Fruit fly (Drosophila melanogaster) whole organism, embryonic: ENCODE data around the gene kni.

Experiments used
- Asciz ChIP-seq: fragments of 200-800 bp; sonication (Bioruptor generic); optimal IDR thresholded peaks from 2 replicates; lab custom pipeline; 2017; ENCODE audit warnings: missing biosample characterization, mild to moderate bottlenecking, missing genetic modification characterization, missing genetic modification reagents
- B-H1 ChIP-seq: fragments of 200-800 bp; sonication (Bioruptor generic); IDR thresholded peaks from 3 replicates; pipeline ENCODE4 v1.3.6; 2022; ENCODE audit warnings: missing biosample characterization, missing genetic modification characterization
- CG10543 ChIP-seq: fragments of 200-800 bp; sonication (Bioruptor generic); optimal IDR thresholded peaks from 3 replicates; lab custom pipeline; 2017; ENCODE audit warnings: missing biosample characterization, mild to moderate bottlenecking, missing genetic modification characterization, moderate library complexity
- CG10565 ChIP-seq: fragments of 200-800 bp; sonication (Bioruptor generic); optimal IDR thresholded peaks from 3 replicates; lab custom pipeline; 2016; ENCODE audit warnings: missing biosample characterization, mild to moderate bottlenecking, missing genetic modification characterization
- CG10979 ChIP-seq: fragments of 200-800 bp; sonication (Bioruptor generic); optimal IDR thresholded peaks from 2 replicates; lab custom pipeline; 2018; ENCODE audit warnings: missing biosample characterization, mild to moderate bottlenecking, missing genetic modification characterization, moderate library complexity
- CG11093 ChIP-seq: fragments of 200-800 bp; sonication (Bioruptor generic); IDR thresholded peaks from 3 replicates; pipeline ENCODE4 v1.3.6; 2022; ENCODE audit warnings: missing biosample characterization, missing genetic modification characterization
- CG11247 ChIP-seq: fragments of 200-800 bp; sonication (Bioruptor generic); IDR thresholded peaks from 2 replicates; pipeline ENCODE4 v1.3.6; 2022; ENCODE audit warnings: missing biosample characterization, missing genetic modification characterization
- CG12659 ChIP-seq: fragments of 200-800 bp; sonication (Bioruptor generic); optimal IDR thresholded peaks from 3 replicates; lab custom pipeline; 2017; ENCODE audit warnings: mild to moderate bottlenecking, missing biosample characterization, missing genetic modification reagents, missing genetic modification characterization
- CG13287 ChIP-seq: fragments of 200-800 bp; sonication (Bioruptor generic); IDR thresholded peaks from 2 replicates; pipeline ENCODE4 v1.3.6; 2022; ENCODE audit warnings: missing biosample characterization, missing genetic modification characterization; ENCODE audit not compliant: partially characterized antibody
- CG13894 ChIP-seq: fragments of 200-800 bp; sonication (Bioruptor generic); optimal IDR thresholded peaks from 3 replicates; lab custom pipeline; 2018; ENCODE audit warnings: missing biosample characterization, mild to moderate bottlenecking, missing genetic modification characterization, moderate library complexity
- CG14441 ChIP-seq: fragments of 200-800 bp; sonication (Bioruptor generic); IDR thresholded peaks from 2 replicates; pipeline ENCODE4 v1.3.6; 2022; ENCODE audit warnings: missing biosample characterization, missing genetic modification characterization
- CG15269 ChIP-seq: fragments of 200-800 bp; sonication (Bioruptor generic); optimal IDR thresholded peaks from 2 replicates; lab custom pipeline; 2018; ENCODE audit warnings: missing biosample characterization, mild to moderate bottlenecking, missing genetic modification characterization, moderate library complexity
- CG1602 ChIP-seq: fragments of 200-800 bp; sonication (Bioruptor generic); optimal IDR thresholded peaks from 3 replicates; lab custom pipeline; 2016; ENCODE audit warnings: missing biosample characterization, missing genetic modification characterization
- CG16863 ChIP-seq: fragments of 200-800 bp; sonication (Bioruptor generic); optimal IDR thresholded peaks from 3 replicates; lab custom pipeline; 2016; ENCODE audit warnings: missing biosample characterization, missing genetic modification characterization
- CG17802 ChIP-seq: fragments of 200-800 bp; sonication (Bioruptor generic); optimal IDR thresholded peaks from 2 replicates; lab custom pipeline; 2018; ENCODE audit warnings: missing biosample characterization, mild to moderate bottlenecking, missing genetic modification characterization, moderate library complexity
- CG17829 ChIP-seq: fragments of 200-800 bp; optimal IDR thresholded peaks from 2 replicates; lab custom pipeline; 2019; ENCODE audit warnings: missing biosample characterization, mild to moderate bottlenecking, missing genetic modification characterization, moderate library complexity
- CG2120 ChIP-seq: fragments of 200-800 bp; sonication (Bioruptor generic); optimal IDR thresholded peaks from 3 replicates; lab custom pipeline; 2016; ENCODE audit warnings: missing biosample characterization, missing genetic modification characterization
- CG32772 ChIP-seq: fragments of 200-800 bp; sonication (Bioruptor generic); IDR thresholded peaks from 2 replicates; pipeline ENCODE4 v1.3.6; 2022; ENCODE audit warnings: missing biosample characterization, missing genetic modification characterization
- CG3281 ChIP-seq: fragments of 200-800 bp; sonication (Bioruptor generic); optimal IDR thresholded peaks from 3 replicates; lab custom pipeline; 2017; ENCODE audit warnings: missing biosample characterization, mild to moderate bottlenecking, missing genetic modification characterization
- CG34376 ChIP-seq: fragments of 200-800 bp; sonication (Bioruptor generic); optimal IDR thresholded peaks from 2 replicates; lab custom pipeline; 2018; ENCODE audit warnings: missing biosample characterization, mild to moderate bottlenecking, missing genetic modification characterization
- CG3995 ChIP-seq: fragments of 200-800 bp; sonication (Bioruptor generic); optimal IDR thresholded peaks from 3 replicates; lab custom pipeline; 2016; ENCODE audit warnings: missing biosample characterization, missing genetic modification characterization
- CG6813 ChIP-seq: fragments of 200-800 bp; sonication (Bioruptor generic); optimal IDR thresholded peaks from 2 replicates; lab custom pipeline; 2017; ENCODE audit warnings: missing biosample characterization, missing genetic modification characterization, mild to moderate bottlenecking, moderate library complexity, missing genetic modification reagents
- CG7987 ChIP-seq: fragments of 200-800 bp; sonication (Bioruptor generic); optimal IDR thresholded peaks from 2 replicates; lab custom pipeline; 2018; ENCODE audit warnings: missing biosample characterization, mild to moderate bottlenecking, missing genetic modification characterization, moderate library complexity
- D19A ChIP-seq: fragments of 200-800 bp; optimal IDR thresholded peaks from 3 replicates; lab custom pipeline; 2019; ENCODE audit warnings: missing biosample characterization, mild to moderate bottlenecking, missing genetic modification characterization, moderate library complexity
- Dad ChIP-seq: fragments of 200-800 bp; sonication (Bioruptor generic); optimal IDR thresholded peaks from 3 replicates; lab custom pipeline; 2016; ENCODE audit warnings: missing biosample characterization, missing genetic modification characterization
- E2f2 ChIP-seq: fragments of 200-800 bp; sonication (Bioruptor generic); IDR thresholded peaks from 2 replicates; pipeline ENCODE4 v1.3.6; 2022; ENCODE audit warnings: missing biosample characterization, missing genetic modification characterization
- Fer2 ChIP-seq: fragments of 200-800 bp; sonication (Bioruptor generic); optimal IDR thresholded peaks from 2 replicates; lab custom pipeline; 2018; ENCODE audit warnings: missing biosample characterization, mild to moderate bottlenecking, missing genetic modification characterization, moderate library complexity
- HmgZ ChIP-seq: fragments of 200-800 bp; sonication (Bioruptor generic); optimal IDR thresholded peaks from 2 replicates; lab custom pipeline; 2018; ENCODE audit warnings: missing biosample characterization, mild to moderate bottlenecking, missing genetic modification characterization
- Hr39 ChIP-seq: fragments of >200 bp; optimal IDR thresholded peaks from 2 replicates; lab custom pipeline; 2017
- Hr78 ChIP-seq, 2 experiments: fragments of 200-800 bp in 1 of 2; fragments of >200 bp in 1 of 2; sonication (Bioruptor generic) in 1 of 2; optimal IDR thresholded peaks; 2 replicates each; lab custom pipeline; 2017 to 2019; ENCODE audit warnings: missing biosample characterization in 2 of 2, missing genetic modification characterization in 2 of 2, mild to moderate bottlenecking in 1 of 2, moderate library complexity in 1 of 2
- Meics ChIP-seq: fragments of 200-800 bp; sonication (Bioruptor generic); optimal IDR thresholded peaks from 2 replicates; lab custom pipeline; 2017; ENCODE audit warnings: missing biosample characterization, mild to moderate bottlenecking, missing genetic modification characterization
- Nf-YA ChIP-seq: fragments of 200-800 bp; sonication (Bioruptor generic); IDR thresholded peaks from 2 replicates; pipeline ENCODE4 v1.3.6; 2022; ENCODE audit warnings: missing biosample characterization, missing genetic modification characterization
- NfI ChIP-seq: fragments of 200-800 bp; sonication (Bioruptor generic); optimal IDR thresholded peaks from 3 replicates; lab custom pipeline; 2018; ENCODE audit warnings: missing biosample characterization, mild to moderate bottlenecking, missing genetic modification characterization, moderate library complexity
- Tbp ChIP-seq: fragments of >200 bp; optimal IDR thresholded peaks from 2 replicates; lab custom pipeline; 2018; ENCODE audit warnings: missing biosample characterization, missing genetic modification characterization
- YL-1 ChIP-seq: fragments of 200-800 bp; sonication (Bioruptor generic); optimal IDR thresholded peaks from 3 replicates; lab custom pipeline; 2017; ENCODE audit warnings: missing biosample characterization, mild to moderate bottlenecking, missing genetic modification characterization
- btn ChIP-seq: fragments of 200-800 bp; sonication (Bioruptor generic); optimal IDR thresholded peaks from 2 replicates; lab custom pipeline; 2016; ENCODE audit warnings: missing biosample characterization, missing genetic modification characterization
- cad ChIP-seq: fragments of >200 bp; optimal IDR thresholded peaks from 2 replicates; lab custom pipeline; 2017; ENCODE audit warnings: missing biosample characterization, missing genetic modification characterization
- chif ChIP-seq, 2 experiments: fragments of 200-800 bp; sonication (Bioruptor generic); optimal IDR thresholded peaks; 3 replicates each; lab custom pipeline; 2016; ENCODE audit warnings: missing biosample characterization in 2 of 2, missing genetic modification characterization in 2 of 2
- chinmo ChIP-seq: fragments of 200-800 bp; sonication (Bioruptor generic); IDR thresholded peaks from 4 replicates; pipeline ENCODE4 v1.3.6; 2022; ENCODE audit warnings: missing biosample characterization, missing genetic modification characterization; ENCODE audit not compliant: partially characterized antibody
- fd3F ChIP-seq: fragments of 200-800 bp; sonication (Bioruptor generic); optimal IDR thresholded peaks from 2 replicates; lab custom pipeline; 2018; ENCODE audit warnings: missing biosample characterization, mild to moderate bottlenecking, missing genetic modification characterization, moderate library complexity
- fd64A ChIP-seq: fragments of 200-800 bp; sonication (Bioruptor generic); optimal IDR thresholded peaks from 3 replicates; lab custom pipeline; 2018; ENCODE audit warnings: missing biosample characterization, mild to moderate bottlenecking, missing genetic modification characterization
- fru ChIP-seq: fragments of >200 bp; optimal IDR thresholded peaks from 2 replicates; lab custom pipeline; 2017
- gsb-n ChIP-seq: fragments of 200-800 bp; sonication (Bioruptor generic); optimal IDR thresholded peaks from 3 replicates; lab custom pipeline; 2018; ENCODE audit warnings: missing biosample characterization, mild to moderate bottlenecking, missing genetic modification characterization
- insv ChIP-seq, 2 experiments: fragments of 200-800 bp; sonication (Bioruptor generic); optimal IDR thresholded peaks; 3 replicates each; lab custom pipeline; 2016 to 2018; ENCODE audit warnings: missing biosample characterization in 2 of 2, missing genetic modification characterization in 2 of 2
- inv ChIP-seq: fragments of 200-800 bp; sonication (Bioruptor generic); IDR thresholded peaks from 2 replicates; pipeline ENCODE4 v1.3.6; 2022; ENCODE audit warnings: missing biosample characterization, missing genetic modification characterization; ENCODE audit not compliant: partially characterized antibody
- odd ChIP-seq: fragments of 200-800 bp; sonication (Bioruptor generic); optimal IDR thresholded peaks from 2 replicates; lab custom pipeline; 2017; ENCODE audit warnings: missing biosample characterization, mild to moderate bottlenecking, missing genetic modification characterization
- salm ChIP-seq: fragments of 200-800 bp; sonication (Bioruptor generic); optimal IDR thresholded peaks from 2 replicates; lab custom pipeline; 2018; ENCODE audit warnings: missing biosample characterization, mild to moderate bottlenecking, missing genetic modification characterization
- sd ChIP-seq: fragments of 200-800 bp; sonication (Bioruptor generic); optimal IDR thresholded peaks from 3 replicates; lab custom pipeline; 2018; ENCODE audit warnings: missing biosample characterization, mild to moderate bottlenecking, missing genetic modification characterization, moderate library complexity
- unpg ChIP-seq: fragments of 200-800 bp; sonication (Bioruptor generic); optimal IDR thresholded peaks from 3 replicates; lab custom pipeline; 2018; ENCODE audit warnings: missing biosample characterization, mild to moderate bottlenecking, missing genetic modification characterization, moderate library complexity
- vvl ChIP-seq: fragments of 200-800 bp; sonication (Bioruptor generic); IDR thresholded peaks from 2 replicates; pipeline ENCODE4 v1.3.6; 2022; ENCODE audit warnings: missing biosample characterization, missing genetic modification characterization
- wek ChIP-seq: fragments of 200-800 bp; sonication (Bioruptor generic); optimal IDR thresholded peaks from 3 replicates; lab custom pipeline; 2018; ENCODE audit warnings: missing biosample characterization, mild to moderate bottlenecking, missing genetic modification characterization, moderate library complexity

The kni gene

DNA sequence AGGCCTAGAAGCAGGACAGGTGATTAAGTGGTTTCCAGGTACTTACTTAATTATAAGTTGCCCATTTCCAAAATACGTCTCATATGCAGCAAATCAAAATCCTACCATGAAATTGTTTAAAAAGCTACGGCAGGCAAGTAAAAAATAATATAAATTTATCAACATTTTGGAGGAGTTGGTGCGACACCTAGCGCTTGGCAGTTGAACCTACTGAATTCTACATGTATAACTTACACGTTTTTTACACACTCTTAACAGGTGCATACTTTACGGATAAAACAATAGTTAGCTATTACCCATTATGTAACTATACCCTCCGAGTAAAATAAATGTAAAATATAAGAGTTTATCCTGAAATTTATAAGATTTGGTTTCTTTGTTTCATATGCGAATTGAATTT lies 16.2 kb upstream of the kni start (continued):
- TF ChIP-seq fd3F (GFP tag; lab: Kevin White, UChicago), result peak; percentile 30
- TF ChIP-seq CG16863 (GFP tag; lab: Kevin White, UChicago), result peak; percentile 46
- peak; percentile 66 for TF ChIP-seq CG12659 (GFP tag; lab: Kevin White, UChicago)
- peak; percentile 42 for TF ChIP-seq CG17802 (tag; lab: Kevin White, UChicago)
- peak; percentile 51 for TF ChIP-seq CG1602 (GFP tag; lab: Kevin White, UChicago)
- TF ChIP-seq CG13287 (GFP tag; lab: Robert Waterston, UW), result peak; percentile 41; the same call in 1 of the 2 replicates
- TF ChIP-seq CG17829 (tag; lab: Kevin White, UChicago), result peak; percentile 64
- TF ChIP-seq chinmo (GFP tag; lab: Robert Waterston, UW), result 0 out of 4 replicates have a peak, but pooled peaks have one; percentile 13
- peak; percentile 51 for TF ChIP-seq Dad (GFP tag; lab: Kevin White, UChicago)
- no peak for TF ChIP-seq D19A
- no peak for TF ChIP-seq Hr39 (lab: Kevin White, UChicago)
- peak; percentile 43 for TF ChIP-seq CG10565 (GFP tag; lab: Kevin White, UChicago)
- TF ChIP-seq wek, result no peak
- TF ChIP-seq odd (GFP tag; lab: Kevin White, UChicago), result peak; percentile 43
- peak; percentile 74 for TF ChIP-seq NfI
- TF ChIP-seq E2f2, result no peak
- TF ChIP-seq insv (GFP tag; optimal IDR thresholded peaks at IDR 0.05; lab: Kevin White, UChicago), result peak in 1 of 2 experiments; percentile 66
- TF ChIP-seq btn (GFP tag; lab: Kevin White, UChicago), result peak; percentile 31
- no peak for TF ChIP-seq YL-1 (GFP tag; lab: Kevin White, UChicago)
- TF ChIP-seq Fer2 (tag; lab: Kevin White, UChicago), result peak; percentile 11
- no peak for TF ChIP-seq CG32772 (GFP tag; lab: Robert Waterston, UW)
- peak; percentile 65 for TF ChIP-seq Meics (GFP tag; lab: Kevin White, UChicago)
- no peak for TF ChIP-seq sd (tag; lab: Kevin White, UChicago)
- no peak for TF ChIP-seq fru (lab: Kevin White, UChicago)
- no peak; the same call in 1 of the 2 replicates for TF ChIP-seq inv (GFP tag; lab: Robert Waterston, UW)
- TF ChIP-seq gsb-n, result peak; percentile 53
- peak; percentile 33 for TF ChIP-seq CG2120 (GFP tag; lab: Kevin White, UChicago)
- peak; percentile 77 for TF ChIP-seq CG11247 (GFP tag; lab: Robert Waterston, UW)
- TF ChIP-seq CG6813 (GFP tag; lab: Kevin White, UChicago), result peak; percentile 6
- peak; percentile 39; the same call in 2 of the 3 replicates for TF ChIP-seq B-H1 (GFP tag; lab: Robert Waterston, UW)
- peak; percentile 58 for TF ChIP-seq CG3281 (GFP tag; lab: Kevin White, UChicago)
- peak; percentile 50 for TF ChIP-seq CG15269 (tag; lab: Kevin White, UChicago)
- peak; percentile 56 for TF ChIP-seq CG14441 (GFP tag; lab: Robert Waterston, UW)
- no peak for TF ChIP-seq Tbp (GFP tag; lab: Kevin White, UChicago)
- TF ChIP-seq CG13894 (tag; lab: Kevin White, UChicago), result no peak
- peak; percentile 67 for TF ChIP-seq CG10979
- no peak for TF ChIP-seq fd64A (GFP tag; lab: Kevin White, UChicago)
- peak; percentile 76 for TF ChIP-seq HmgZ (tag; lab: Kevin White, UChicago)
- peak; percentile 14 for TF ChIP-seq CG7987 (GFP tag; lab: Kevin White, UChicago)
- TF ChIP-seq CG34376 (GFP tag; lab: Kevin White, UChicago), result no peak
- TF ChIP-seq vvl (GFP tag; lab: Robert Waterston, UW), result peak; percentile 78
- no peak for TF ChIP-seq Hr78 (GFP tag; optimal IDR thresholded peaks at IDR 0.05; lab: Kevin White, UChicago)
- TF ChIP-seq Asciz, result peak; percentile 42
- no peak for TF ChIP-seq CG3995 (GFP tag; lab: Kevin White, UChicago)
- TF ChIP-seq salm, result peak; percentile 40
- TF ChIP-seq cad (GFP tag; lab: Kevin White, UChicago), result no peak
- no peak for TF ChIP-seq CG11093 (GFP tag; lab: Robert Waterston, UW)
- peak; percentile 23 to 77 for TF ChIP-seq chif (GFP tag; optimal IDR thresholded peaks at IDR 0.05; lab: Kevin White, UChicago)
- TF ChIP-seq unpg, result peak; percentile 64
- TF ChIP-seq CG10543 (GFP tag; lab: Kevin White, UChicago), result no peak
- no peak for TF ChIP-seq Nf-YA (GFP tag; lab: Robert Waterston, UW)
